Worm (Caenorhabditis elegans) whole organism, L3 larva: ENCODE data around the gene T15H9.5.

Experiments
- R02D3.7 ChIP-seq: fragments of 150-350 bp; optimal IDR thresholded peaks from 2 replicates; lab custom pipeline; 2014; ENCODE audit warnings: missing biosample characterization, missing genetic modification characterization
- ZK546.5 ChIP-seq: sonication (generic microtip); optimal IDR thresholded peaks from 2 replicates; lab custom pipeline; 2017; ENCODE audit warnings: missing biosample characterization, missing genetic modification characterization
- ceh-16 ChIP-seq: sonication (generic microtip); optimal IDR thresholded peaks from 2 replicates; lab custom pipeline; 2017; ENCODE audit warnings: missing biosample characterization, missing genetic modification characterization
- ceh-28 ChIP-seq: fragments of 150-350 bp; optimal IDR thresholded peaks from 2 replicates; lab custom pipeline; 2014; ENCODE audit warnings: missing biosample characterization, missing genetic modification reagents, missing genetic modification characterization
- ceh-9 ChIP-seq: sonication (generic microtip); optimal IDR thresholded peaks from 2 replicates; lab custom pipeline; 2018; ENCODE audit warnings: missing biosample characterization, missing genetic modification characterization
- daf-12 ChIP-seq: fragments of 150-350 bp; optimal IDR thresholded peaks from 2 replicates; lab custom pipeline; 2014; ENCODE audit warnings: missing biosample characterization, missing genetic modification reagents, missing genetic modification characterization
- egl-27 ChIP-seq: sonication (generic microtip); optimal IDR thresholded peaks from 4 replicates; lab custom pipeline; 2017; ENCODE audit warnings: missing biosample characterization, missing genetic modification reagents, missing genetic modification characterization
- egl-5 ChIP-seq: fragments of 150-350 bp; optimal IDR thresholded peaks from 2 replicates; lab custom pipeline; 2017; ENCODE audit warnings: missing biosample characterization, missing genetic modification reagents, missing genetic modification characterization, inconsistent platforms
- elt-2 ChIP-seq: sonication (generic microtip); optimal IDR thresholded peaks from 2 replicates; lab custom pipeline; 2016; ENCODE audit warnings: missing genetic modification reagents, mild to moderate bottlenecking, missing genetic modification characterization, missing compliant biosample characterization
- elt-3 ChIP-seq, 3 experiments: fragments of 150-350 bp in 1 of 3; sonication (generic microtip) in 2 of 3; optimal IDR thresholded peaks; 2 replicates in 2 of 3; 4 replicates in 1 of 3; lab custom pipeline; 2014 to 2017; ENCODE audit warnings: missing biosample characterization in 3 of 3, missing genetic modification characterization in 3 of 3
- eor-1 ChIP-seq, 2 experiments: fragments of 150-350 bp; optimal IDR thresholded peaks; 2 replicates each; lab custom pipeline; 2014 to 2018; ENCODE audit warnings: missing biosample characterization in 2 of 2, missing genetic modification characterization in 2 of 2
- fos-1 ChIP-seq: fragments of 150-350 bp; optimal IDR thresholded peaks from 2 replicates; lab custom pipeline; 2014; ENCODE audit warnings: missing biosample characterization, missing genetic modification characterization
- jun-1 ChIP-seq: fragments of 150-350 bp; optimal IDR thresholded peaks from 2 replicates; lab custom pipeline; 2014; ENCODE audit warnings: missing biosample characterization, missing genetic modification reagents, missing genetic modification characterization
- lin-15B ChIP-seq: fragments of 150-350 bp; optimal IDR thresholded peaks from 2 replicates; lab custom pipeline; 2014; ENCODE audit warnings: missing biosample characterization, missing genetic modification characterization
- lin-39 ChIP-seq: fragments of 150-350 bp; optimal IDR thresholded peaks from 2 replicates; lab custom pipeline; 2018; ENCODE audit warnings: missing biosample characterization, missing genetic modification reagents, missing genetic modification characterization
- lsy-12 ChIP-seq: sonication (generic microtip); optimal IDR thresholded peaks from 2 replicates; lab custom pipeline; 2016; ENCODE audit warnings: mild to moderate bottlenecking, missing genetic modification characterization, missing compliant biosample characterization
- nhr-11 ChIP-seq: fragments of 150-350 bp; optimal IDR thresholded peaks from 2 replicates; lab custom pipeline; 2014; ENCODE audit warnings: missing biosample characterization, missing genetic modification characterization
- nhr-23 ChIP-seq: fragments of 150-350 bp; optimal IDR thresholded peaks from 2 replicates; lab custom pipeline; 2014; ENCODE audit warnings: missing biosample characterization, missing genetic modification reagents, missing genetic modification characterization
- nhr-28 ChIP-seq: fragments of 150-350 bp; optimal IDR thresholded peaks from 2 replicates; lab custom pipeline; 2014; ENCODE audit warnings: missing biosample characterization, missing genetic modification characterization
- nhr-43 ChIP-seq: sonication (generic microtip); optimal IDR thresholded peaks from 2 replicates; lab custom pipeline; 2016; ENCODE audit warnings: mild to moderate bottlenecking, missing genetic modification characterization, missing compliant biosample characterization; ENCODE audit not compliant: poor library complexity, severe bottlenecking
- nhr-67 ChIP-seq: fragments of 150-350 bp; optimal IDR thresholded peaks from 2 replicates; lab custom pipeline; 2014; ENCODE audit warnings: missing biosample characterization, missing genetic modification characterization
- nhr-76 ChIP-seq: fragments of 150-350 bp; sonication (generic microtip); optimal IDR thresholded peaks from 5 replicates; lab custom pipeline; 2014; ENCODE audit warnings: missing biosample characterization, missing genetic modification characterization
- pha-4 ChIP-seq: fragments of 150-350 bp; optimal IDR thresholded peaks from 2 replicates; lab custom pipeline; 2014; ENCODE audit warnings: missing biosample characterization, missing genetic modification reagents, missing genetic modification characterization
- pqm-1 ChIP-seq: fragments of 150-350 bp; optimal IDR thresholded peaks from 2 replicates; lab custom pipeline; 2017; ENCODE audit warnings: missing biosample characterization, missing genetic modification characterization, inconsistent platforms
- sea-2 ChIP-seq: fragments of 150-350 bp; sonication (generic microtip); optimal IDR thresholded peaks from 4 replicates; lab custom pipeline; 2014; ENCODE audit warnings: missing biosample characterization, missing genetic modification reagents, missing genetic modification characterization
- snpc-4 ChIP-seq: fragments of 150-350 bp; optimal IDR thresholded peaks from 2 replicates; lab custom pipeline; 2014; ENCODE audit warnings: missing biosample characterization, missing genetic modification characterization
- tbx-2 ChIP-seq: sonication (generic microtip); optimal IDR thresholded peaks from 2 replicates; lab custom pipeline; 2016; ENCODE audit warnings: mild to moderate bottlenecking, missing genetic modification characterization, missing compliant biosample characterization
- unc-62 ChIP-seq: fragments of 150-350 bp; sonication (generic microtip); optimal IDR thresholded peaks from 4 replicates; lab custom pipeline; 2014; ENCODE audit warnings: missing biosample characterization, missing genetic modification reagents, missing genetic modification characterization
- zag-1 ChIP-seq: fragments of 150-350 bp; optimal IDR thresholded peaks from 2 replicates; lab custom pipeline; 2014; ENCODE audit warnings: missing biosample characterization, missing genetic modification characterization
- ztf-11 ChIP-seq: fragments of 150-350 bp; optimal IDR thresholded peaks from 2 replicates; lab custom pipeline; 2014; ENCODE audit warnings: missing biosample characterization, missing genetic modification characterization

Gene T15H9.5

ce11 chrII:9611347-9611923 is at the start of gene T15H9.5, which contains the start of gene T15H9.4:
Gene T15H9.5 (minus strand): TSS chrII:9611447.
Gene T15H9.4 (plus strand): TSS chrII:9611873.
- no peak for TF ChIP-seq ZK546.5 (tag; lab: Kevin White, UChicago)

ce11 chrII:9660379-9660778 is 49.1 kb upstream of the T15H9.5 start, which contains the start of gene ZK1320.3:
Gene ZK1320.3 (minus strand): TSS chrII:9660419.
- peak; percentile 18 for TF ChIP-seq pqm-1 (tag; lab: Kevin White, UChicago)
- no peak for TF ChIP-seq ZK546.5 (tag; lab: Kevin White, UChicago)
- no peak for TF ChIP-seq zag-1 (tag; lab: Kevin White, UChicago)
- peak; percentile 67 for TF ChIP-seq elt-2 (tag; lab: Kevin White, UChicago)
- TF ChIP-seq nhr-23 (tag; lab: Kevin White, UChicago): no peak
- TF ChIP-seq unc-62 (GFP tag; lab: Kevin White, UChicago): no peak
- no peak for TF ChIP-seq egl-5 (tag; lab: Kevin White, UChicago)
- no peak for TF ChIP-seq tbx-2 (tag; lab: Kevin White, UChicago)
- TF ChIP-seq nhr-28 (tag; lab: Kevin White, UChicago): no peak
- TF ChIP-seq ceh-28 (tag; lab: Kevin White, UChicago): no peak
- TF ChIP-seq snpc-4 (tag; lab: Kevin White, UChicago): no peak
- TF ChIP-seq, all 47 proteins: peak for 2

ce11 chrII:9658915-9659314 is 47.7 kb upstream of the T15H9.5 start, which contains the start of gene ZK1320.2:
Gene ZK1320.2 (minus strand): TSS chrII:9659002.
- TF ChIP-seq pqm-1 (tag; lab: Kevin White, UChicago) (peak; percentile 42), nhr-43 (tag; lab: Kevin White, UChicago) (no peak), elt-2 (tag; lab: Kevin White, UChicago) (peak; percentile 66), jun-1 (tag; lab: Kevin White, UChicago) (no peak)

ce11 chrII:9656210-9656755 is 45.0 kb upstream of the T15H9.5 start, which contains the start of gene gstk-1:
Gene gstk-1 (plus strand): TSS chrII:9656705.
- TF ChIP-seq zag-1 (tag; lab: Kevin White, UChicago) (no peak), nhr-43 (tag; lab: Kevin White, UChicago) (peak; percentile 41), eor-1 (tag; optimal IDR thresholded peaks at IDR 0.05; lab: Kevin White, UChicago) (no peak), nhr-28 (tag; lab: Kevin White, UChicago) (no peak), daf-12 (tag; lab: Kevin White, UChicago) (no peak), ztf-11 (tag; lab: Kevin White, UChicago) (no peak), ceh-16 (tag; lab: Kevin White, UChicago) (no peak), lin-15B (no peak), nhr-23 (tag; lab: Kevin White, UChicago) (peak; percentile 44), pha-4 (tag; lab: Kevin White, UChicago) (peak; percentile 47), egl-27 (no peak), pqm-1 (tag; lab: Kevin White, UChicago) (peak; percentile 74), lsy-12 (tag; lab: Kevin White, UChicago) (peak; percentile 11), elt-2 (tag; lab: Kevin White, UChicago) (peak; percentile 87)

ce11 chrII:9655530-9656139 is 44.4 kb upstream of the T15H9.5 start, which contains the start of gene ZK1307.1:
Gene ZK1307.1 (minus strand): TSS chrII:9655580.
- TF ChIP-seq pqm-1 (tag; lab: Kevin White, UChicago) (peak; percentile 13), ceh-9 (tag; lab: Kevin White, UChicago) (no peak), sea-2 (GFP tag; lab: Kevin White, UChicago) (no peak), nhr-11 (no peak), elt-2 (tag; lab: Kevin White, UChicago) (peak; percentile 17)

- no peak for TF ChIP-seq elt-3 (tag; optimal IDR thresholded peaks at IDR 0.05; lab: Kevin White, UChicago)
- TF ChIP-seq nhr-67 (tag; lab: Kevin White, UChicago): no peak
- TF ChIP-seq elt-2 (tag; lab: Kevin White, UChicago): no peak
- TF ChIP-seq pha-4 (tag; lab: Kevin White, UChicago): no peak
- TF ChIP-seq jun-1 (tag; lab: Kevin White, UChicago): no peak
- no peak for TF ChIP-seq fos-1
- TF ChIP-seq egl-27: no peak
- no peak for TF ChIP-seq nhr-76 (tag; lab: Kevin White, UChicago)
- TF ChIP-seq R02D3.7: no peak
- TF ChIP-seq lin-39 (tag; lab: Kevin White, UChicago): no peak
These were observed 42.4 kb upstream of the T15H9.5 start, which contains the start of gene ZK1307.2 for ce11 chrII:9653679-9654078. Gene ZK1307.2 (minus strand): TSS chrII:9653952.
